Worm (Caenorhabditis elegans) whole organism, young adult: ENCODE results near the gene npp-20.
A peak's percentile ranks its signal among the peaks of the same experiment; 100 is the strongest.

Experiments
- B0019.2 ChIP-seq: fragments of 200-800 bp; sonication (Bioruptor generic); conservative IDR thresholded peaks from 2 replicates; pipeline ENCODE4 v1.3.6; 2022; ENCODE audit warnings: missing genetic modification reagents, missing genetic modification characterization, missing compliant biosample characterization
- B0035.1 ChIP-seq: sonication (generic microtip); optimal IDR thresholded peaks from 2 replicates; lab custom pipeline; 2016; ENCODE audit warnings: missing genetic modification characterization, mild to moderate bottlenecking, missing compliant biosample characterization, missing genotype, missing genetic modification reagents
- B0336.3 ChIP-seq: fragments of 200-800 bp; sonication (Bioruptor generic); IDR thresholded peaks from 2 replicates; pipeline ENCODE4 v1.3.6; 2022; ENCODE audit warnings: missing genetic modification characterization, missing compliant biosample characterization
- F33H1.4 ChIP-seq: fragments of 200-800 bp; sonication (Bioruptor generic); IDR thresholded peaks from 2 replicates; pipeline ENCODE4 v1.3.6; 2022; ENCODE audit warnings: missing genetic modification reagents, missing genetic modification characterization, missing compliant biosample characterization
- F49E8.2 ChIP-seq: sonication (generic microtip); optimal IDR thresholded peaks from 3 replicates; lab custom pipeline; 2017; ENCODE audit warnings: missing genetic modification characterization, mild to moderate bottlenecking, missing compliant biosample characterization, antibody characterized with exemption, moderate library complexity; ENCODE audit not compliant: insufficient read depth
- F52B5.7 ChIP-seq: sonication (generic microtip); optimal IDR thresholded peaks from 2 replicates; lab custom pipeline; 2016; ENCODE audit warnings: mild to moderate bottlenecking, missing genetic modification characterization, missing compliant biosample characterization
- F57A8.1 ChIP-seq: fragments of 200-800 bp; sonication (Bioruptor generic); optimal IDR thresholded peaks from 2 replicates; lab custom pipeline; 2018; ENCODE audit warnings: mild to moderate bottlenecking, missing genetic modification characterization, moderate library complexity, missing compliant biosample characterization
- K12H6.12 ChIP-seq: fragments of 200-800 bp; sonication (Bioruptor generic); optimal IDR thresholded peaks from 2 replicates; lab custom pipeline; 2018; ENCODE audit warnings: mild to moderate bottlenecking, missing genetic modification characterization, missing compliant biosample characterization
- T07F8.4 ChIP-seq: sonication (generic microtip); optimal IDR thresholded peaks from 2 replicates; lab custom pipeline; 2016; ENCODE audit warnings: mild to moderate bottlenecking, missing genetic modification characterization, moderate library complexity, missing compliant biosample characterization
- Y95B8A.8 ChIP-seq: fragments of 200-800 bp; sonication (Bioruptor generic); IDR thresholded peaks from 2 replicates; pipeline ENCODE4 v1.3.6; 2022; ENCODE audit warnings: missing genetic modification reagents, missing genetic modification characterization, missing compliant biosample characterization
- ama-1 ChIP-seq, 3 experiments: fragments of 150-350 bp in 1 of 3; sonication (generic microtip) in 2 of 3; optimal IDR thresholded peaks; 2 replicates each; lab custom pipeline; 2014 to 2018; ENCODE audit warnings: missing biosample characterization in 2 of 3, missing genetic modification characterization in 2 of 3, missing genetic modification reagents in 2 of 3
- athp-1 ChIP-seq: sonication (generic microtip); optimal IDR thresholded peaks from 2 replicates; lab custom pipeline; 2017; ENCODE audit warnings: mild to moderate bottlenecking, missing genetic modification characterization, missing compliant biosample characterization
- attf-3 ChIP-seq: fragments of 200-800 bp; sonication (Bioruptor generic); conservative IDR thresholded peaks from 2 replicates; pipeline ENCODE4 v1.3.6; 2022; ENCODE audit warnings: missing genetic modification reagents, missing genetic modification characterization, missing compliant biosample characterization
- bed-1 ChIP-seq: fragments of 200-800 bp; sonication (Bioruptor generic); IDR thresholded peaks from 2 replicates; pipeline ENCODE4 v1.3.6; 2022; ENCODE audit warnings: missing genetic modification reagents, missing genetic modification characterization, missing compliant biosample characterization
- cebp-1 ChIP-seq, 2 experiments: fragments of 200-800 bp in 1 of 2; sonication (Bioruptor generic) in 1 of 2; sonication (generic microtip) in 1 of 2; IDR thresholded peaks in 1 of 2; optimal IDR thresholded peaks in 1 of 2; 2 replicates each; pipeline versions ENCODE4 v1.3.6 to Lab custom; 2017 to 2022; ENCODE audit warnings: missing compliant biosample characterization in 2 of 2, missing genetic modification characterization in 2 of 2, mild to moderate bottlenecking in 1 of 2, missing genetic modification reagents in 1 of 2, moderate library complexity in 1 of 2
- ceh-27 ChIP-seq: fragments of 200-800 bp; sonication (Bioruptor generic); optimal IDR thresholded peaks from 2 replicates; lab custom pipeline; 2018; ENCODE audit warnings: mild to moderate bottlenecking, missing genetic modification characterization, moderate library complexity, missing compliant biosample characterization
- ceh-40 ChIP-seq: fragments of 200-800 bp; sonication (Bioruptor generic); IDR thresholded peaks from 2 replicates; pipeline ENCODE4 v1.3.6; 2022; ENCODE audit warnings: missing genetic modification characterization, missing compliant biosample characterization
- efl-1 ChIP-seq: fragments of 150-350 bp; optimal IDR thresholded peaks from 2 replicates; lab custom pipeline; 2014; ENCODE audit warnings: missing biosample characterization, missing genetic modification reagents, missing genetic modification characterization
- egl-44 ChIP-seq: fragments of 200-800 bp; sonication (Bioruptor generic); IDR thresholded peaks from 2 replicates; pipeline ENCODE4 v1.3.6; 2022; ENCODE audit warnings: missing genetic modification reagents, missing genetic modification characterization, missing compliant biosample characterization
- gei-17 ChIP-seq: fragments of 200-800 bp; sonication (Bioruptor generic); optimal IDR thresholded peaks from 2 replicates; lab custom pipeline; 2018; ENCODE audit warnings: mild to moderate bottlenecking, missing genetic modification characterization, missing compliant biosample characterization
- him-1 ChIP-seq: sonication (generic microtip); optimal IDR thresholded peaks from 2 replicates; lab custom pipeline; 2016; ENCODE audit warnings: missing genotype, missing genetic modification reagents, missing genetic modification characterization, missing compliant biosample characterization
- hlh-12 ChIP-seq: sonication (generic microtip); optimal IDR thresholded peaks from 2 replicates; lab custom pipeline; 2016; ENCODE audit warnings: missing genetic modification characterization, missing compliant biosample characterization
- hmg-1.2 ChIP-seq: fragments of 200-800 bp; sonication (Bioruptor generic); IDR thresholded peaks from 2 replicates; pipeline ENCODE4 v1.3.6; 2022; ENCODE audit warnings: missing genetic modification reagents, missing genetic modification characterization, missing compliant biosample characterization
- hmg-20 ChIP-seq: fragments of 200-800 bp; sonication (Bioruptor generic); IDR thresholded peaks from 2 replicates; pipeline ENCODE4 v1.3.6; 2022; ENCODE audit warnings: missing genetic modification reagents, missing genetic modification characterization, missing compliant biosample characterization
- lin-40 ChIP-seq: sonication (generic microtip); optimal IDR thresholded peaks from 2 replicates; lab custom pipeline; 2016; ENCODE audit warnings: missing genetic modification characterization, mild to moderate bottlenecking, missing compliant biosample characterization, missing genotype, missing genetic modification reagents
- lin-54 ChIP-seq: fragments of 200-800 bp; sonication (Bioruptor generic); optimal IDR thresholded peaks from 2 replicates; lab custom pipeline; 2018; ENCODE audit warnings: mild to moderate bottlenecking, missing genetic modification characterization, missing compliant biosample characterization
- lsl-1 ChIP-seq: fragments of 200-800 bp; sonication (Bioruptor generic); optimal IDR thresholded peaks from 2 replicates; lab custom pipeline; 2018; ENCODE audit warnings: mild to moderate bottlenecking, missing genetic modification characterization, moderate library complexity, missing compliant biosample characterization
- madf-6 ChIP-seq: fragments of 200-800 bp; sonication (Bioruptor generic); IDR thresholded peaks from 2 replicates; pipeline ENCODE4 v1.3.6; 2022; ENCODE audit warnings: missing genetic modification reagents, missing genetic modification characterization, missing compliant biosample characterization
- madf-8 ChIP-seq: fragments of 200-800 bp; sonication (Bioruptor generic); conservative IDR thresholded peaks from 2 replicates; pipeline ENCODE4 v1.3.6; 2022; ENCODE audit warnings: missing genetic modification reagents, missing genetic modification characterization, missing compliant biosample characterization
- nhr-179 ChIP-seq: sonication (generic microtip); optimal IDR thresholded peaks from 2 replicates; lab custom pipeline; 2016; ENCODE audit warnings: mild to moderate bottlenecking, missing genetic modification characterization, missing compliant biosample characterization
- nhr-27 ChIP-seq: fragments of 200-800 bp; sonication (Bioruptor generic); optimal IDR thresholded peaks from 2 replicates; lab custom pipeline; 2018; ENCODE audit warnings: mild to moderate bottlenecking, missing genetic modification characterization, moderate library complexity, missing compliant biosample characterization
- pbrm-1 ChIP-seq: fragments of 200-800 bp; sonication (Bioruptor generic); IDR thresholded peaks from 2 replicates; pipeline ENCODE4 v1.3.6; 2022; ENCODE audit warnings: missing genetic modification reagents, missing genetic modification characterization, missing compliant biosample characterization
- rcor-1 ChIP-seq: fragments of 200-800 bp; sonication (Bioruptor generic); IDR thresholded peaks from 2 replicates; pipeline ENCODE4 v1.3.6; 2022; ENCODE audit warnings: missing genetic modification reagents, missing genetic modification characterization, missing compliant biosample characterization
- rec-8 ChIP-seq, 2 experiments: sonication (generic microtip); optimal IDR thresholded peaks; 2 replicates each; lab custom pipeline; 2016; ENCODE audit warnings: mild to moderate bottlenecking in 2 of 2, missing genetic modification characterization in 2 of 2, missing genetic modification reagents in 2 of 2, missing genotype in 2 of 2, missing biosample characterization in 1 of 2, missing compliant biosample characterization in 1 of 2, moderate library complexity in 1 of 2
- snpc-1.1 ChIP-seq: sonication (generic microtip); optimal IDR thresholded peaks from 2 replicates; lab custom pipeline; 2017; ENCODE audit warnings: missing genetic modification characterization, mild to moderate bottlenecking, missing compliant biosample characterization, antibody characterized with exemption, moderate library complexity, missing genotype, missing genetic modification reagents; ENCODE audit not compliant: insufficient read depth
- snpc-3.4 ChIP-seq: sonication (generic microtip); optimal IDR thresholded peaks from 2 replicates; lab custom pipeline; 2017; ENCODE audit warnings: missing genetic modification characterization, mild to moderate bottlenecking, missing compliant biosample characterization, antibody characterized with exemption, moderate library complexity, missing genotype, missing genetic modification reagents
- snpc-4 ChIP-seq, 5 experiments: fragments of 150-350 bp in 1 of 5; sonication (generic microtip) in 4 of 5; optimal IDR thresholded peaks; 2 replicates each; lab custom pipeline; 2014 to 2018; ENCODE audit warnings: missing genetic modification characterization in 5 of 5, missing biosample characterization in 3 of 5, antibody characterized with exemption in 2 of 5, mild to moderate bottlenecking in 2 of 5, missing compliant biosample characterization in 2 of 5, missing genotype in 2 of 5, moderate library complexity in 2 of 5, missing genetic modification reagents in 1 of 5
- somi-1 ChIP-seq: fragments of 200-800 bp; sonication (Bioruptor generic); optimal IDR thresholded peaks from 2 replicates; lab custom pipeline; 2018; ENCODE audit warnings: mild to moderate bottlenecking, missing genetic modification characterization, missing compliant biosample characterization
- tbp1 ChIP-seq: fragments of 200-800 bp; sonication (Bioruptor generic); optimal IDR thresholded peaks from 2 replicates; lab custom pipeline; 2018; ENCODE audit warnings: mild to moderate bottlenecking, missing genetic modification characterization, missing compliant biosample characterization
- xnd-1 ChIP-seq: sonication (generic microtip); optimal IDR thresholded peaks from 2 replicates; lab custom pipeline; 2016; ENCODE audit warnings: missing genotype, missing genetic modification reagents, missing genetic modification characterization, missing compliant biosample characterization
- zfh-2 ChIP-seq: fragments of 200-800 bp; sonication (Bioruptor generic); conservative IDR thresholded peaks from 2 replicates; pipeline ENCODE4 v1.3.6; 2022; ENCODE audit warnings: missing genetic modification reagents, missing genetic modification characterization, missing compliant biosample characterization
- ztf-22 ChIP-seq: fragments of 200-800 bp; sonication (Bioruptor generic); optimal IDR thresholded peaks from 2 replicates; lab custom pipeline; 2018; ENCODE audit warnings: mild to moderate bottlenecking, missing genetic modification characterization, moderate library complexity, missing compliant biosample characterization

The npp-20 gene

DNA sequence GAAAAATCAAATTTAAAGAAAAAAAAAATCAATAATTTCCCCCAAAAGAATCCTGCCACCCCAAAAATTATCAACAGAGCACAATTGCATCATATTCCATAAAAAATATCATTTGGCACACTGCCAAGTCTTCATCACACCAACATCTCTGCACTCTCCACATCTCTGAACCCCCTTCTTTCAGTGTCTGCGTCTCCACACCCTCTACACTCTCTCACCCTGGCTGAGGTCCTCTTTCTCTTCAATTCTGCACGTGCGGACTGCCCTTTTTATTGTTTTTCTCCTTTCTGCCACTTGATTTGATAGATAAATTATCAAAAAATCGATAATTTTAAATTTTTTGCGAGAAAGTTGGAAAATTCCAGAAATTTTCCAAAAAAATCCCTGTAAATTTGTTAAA lies 1.6 kb upstream of the npp-20 start, which contains the start of gene hxk-3 (continued):
- TF ChIP-seq B0336.3 (GFP tag; lab: Robert Waterston, UW) (no peak), rec-8 (tag; optimal IDR thresholded peaks at IDR 0.05; lab: Kevin White, UChicago) (no peak), lsl-1 (GFP tag; lab: Kevin White, UChicago) (no peak), tbp1 (peak; percentile 2), lin-40 (peak; percentile 34), F57A8.1 (GFP tag; lab: Kevin White, UChicago) (no peak), hmg-20 (GFP tag; lab: Robert Waterston, UW) (no peak), pbrm-1 (GFP tag; lab: Robert Waterston, UW) (no peak), zfh-2 (GFP tag; lab: Robert Waterston, UW) (no peak; the same call in 1 of the 2 replicates), efl-1 (GFP tag; lab: Kevin White, UChicago) (no peak), nhr-179 (no peak), F52B5.7 (tag; lab: Kevin White, UChicago) (no peak), bed-1 (no peak), hlh-12 (tag; lab: Kevin White, UChicago) (no peak), egl-44 (GFP tag; lab: Robert Waterston, UW) (no peak), nhr-27 (tag; lab: Kevin White, UChicago) (no peak), him-1 (no peak), B0035.1 (tag; lab: Kevin White, UChicago) (no peak), T07F8.4 (tag; lab: Kevin White, UChicago) (no peak), rcor-1 (GFP tag; lab: Robert Waterston, UW) (no peak), Y95B8A.8 (GFP tag; lab: Robert Waterston, UW) (no peak), K12H6.12 (tag; lab: Kevin White, UChicago) (peak; percentile 33), cebp-1 (GFP tag; IDR thresholded peaks at IDR 0.05; lab: Robert Waterston, UW) (no peak), cebp-1 (tag; optimal IDR thresholded peaks at IDR 0.05; lab: Kevin White, UChicago) (peak; percentile 44), ceh-40 (GFP tag; lab: Robert Waterston, UW) (no peak), attf-3 (GFP tag; lab: Robert Waterston, UW) (no peak), athp-1 (tag; lab: Kevin White, UChicago) (peak; percentile 1), somi-1 (no peak), gei-17 (GFP tag; lab: Kevin White, UChicago) (no peak), hmg-1.2 (GFP tag; lab: Robert Waterston, UW) (peak; percentile 97), ama-1 (optimal IDR thresholded peaks at IDR 0.05; lab: Kevin White, UChicago) (no peak), ama-1 (GFP tag; optimal IDR thresholded peaks at IDR 0.05; lab: Kevin White, UChicago) (no peak), snpc-1.1 (tag; lab: Kevin White, UChicago) (no peak), F49E8.2 (no peak), ceh-27 (GFP tag; lab: Kevin White, UChicago) (peak; percentile 49), snpc-4 (GFP tag; optimal IDR thresholded peaks at IDR 0.05; lab: Kevin White, UChicago) (no peak), snpc-4 (tag; optimal IDR thresholded peaks at IDR 0.05; lab: Kevin White, UChicago) (peak in 1 of 4 experiments; percentile 24), lin-54 (peak; percentile 22)

- peak; percentile 67 for TF ChIP-seq xnd-1 (tag; lab: Kevin White, UChicago)
- TF ChIP-seq madf-6 (GFP tag; lab: Robert Waterston, UW), result peak; percentile 75
- peak; percentile 44; the same call in 1 of the 2 replicates for TF ChIP-seq F33H1.4 (GFP tag; lab: Robert Waterston, UW)
- peak; percentile 77 for TF ChIP-seq athp-1 (tag; lab: Kevin White, UChicago)
- TF ChIP-seq snpc-3.4, result peak; percentile 19
- TF ChIP-seq efl-1 (GFP tag; lab: Kevin White, UChicago), result no peak
- peak; percentile 82 for TF ChIP-seq lsl-1 (GFP tag; lab: Kevin White, UChicago)
- peak; percentile 20; the same call in 1 of the 2 replicates for TF ChIP-seq madf-8 (GFP tag; lab: Robert Waterston, UW)
- TF ChIP-seq ztf-22 (GFP tag; lab: Kevin White, UChicago), result no peak
- no peak for TF ChIP-seq B0019.2 (GFP tag; lab: Robert Waterston, UW)
- TF ChIP-seq nhr-179, result no peak
Measured at ce11 chrIV:1496679-1497033, 834 bp upstream of the npp-20 start.
